Worm (Caenorhabditis elegans) whole organism, young adult: Measurements from ENCODE around the gene C17E7.4.

ENCODE experiments used
- F52B5.7 ChIP-seq: sonication (generic microtip); optimal IDR thresholded peaks from 2 replicates; lab custom pipeline; 2016; ENCODE audit warnings: mild to moderate bottlenecking, missing genetic modification characterization, missing compliant biosample characterization
- Y53F4B.3 ChIP-seq: fragments of 200-800 bp; sonication (Bioruptor generic); IDR thresholded peaks from 2 replicates; pipeline ENCODE4 v1.3.6; 2022; ENCODE audit warnings: missing genetic modification reagents, missing genetic modification characterization, missing compliant biosample characterization
- aptf-2 ChIP-seq: fragments of 200-800 bp; sonication (Bioruptor generic); conservative IDR thresholded peaks from 2 replicates; pipeline ENCODE4 v1.3.6; 2022; ENCODE audit warnings: missing genetic modification reagents, missing genetic modification characterization, missing compliant biosample characterization
- bed-2 ChIP-seq: fragments of 200-800 bp; sonication (Bioruptor generic); IDR thresholded peaks from 2 replicates; pipeline ENCODE4 v1.3.6; 2022; ENCODE audit warnings: missing genetic modification reagents, missing genetic modification characterization, missing compliant biosample characterization
- hsf-1 ChIP-seq: fragments of 200-800 bp; sonication (Bioruptor generic); IDR thresholded peaks from 2 replicates; pipeline ENCODE4 v1.3.6; 2022; ENCODE audit warnings: missing genetic modification reagents, missing genetic modification characterization, missing compliant biosample characterization
- lin-35 ChIP-seq, 3 experiments: fragments of 150-350 bp in 2 of 3; sonication (generic microtip) in 1 of 3; optimal IDR thresholded peaks; 2 replicates each; lab custom pipeline; 2014 to 2018; ENCODE audit warnings: missing biosample characterization in 3 of 3, missing genetic modification characterization in 3 of 3, missing genetic modification reagents in 3 of 3
- sdz-38 ChIP-seq: sonication (generic microtip); optimal IDR thresholded peaks from 2 replicates; lab custom pipeline; 2016; ENCODE audit warnings: missing genotype, missing genetic modification characterization, missing compliant biosample characterization
- ztf-18 ChIP-seq: sonication (generic microtip); optimal IDR thresholded peaks from 2 replicates; lab custom pipeline; 2016; ENCODE audit warnings: missing genotype, mild to moderate bottlenecking, missing genetic modification characterization, missing compliant biosample characterization

- TF ChIP-seq ztf-18 (tag; lab: Kevin White, UChicago), result no peak
- TF ChIP-seq sdz-38, result no peak
- TF ChIP-seq F52B5.7 (tag; lab: Kevin White, UChicago), result no peak
- TF ChIP-seq aptf-2 (GFP tag; lab: Robert Waterston, UW), result no peak
- TF ChIP-seq bed-2, result no peak
- TF ChIP-seq lin-35 (GFP tag; optimal IDR thresholded peaks at IDR 0.05; lab: Kevin White, UChicago), result no peak
- TF ChIP-seq Y53F4B.3, result no peak
- TF ChIP-seq hsf-1, result no peak
Observed at ce11 chrV:3878223-3878622, 14.4 kb upstream of the C17E7.4 start, which contains the start of gene nhr-159.
